Fruit fly (Drosophila melanogaster) whole organism, embryonic: ENCODE data around the gene CG10232.

Experiments
- CG12236 ChIP-seq: fragments of 200-800 bp; sonication (Bioruptor generic); optimal IDR thresholded peaks from 2 replicates; lab custom pipeline; 2016; ENCODE audit warnings: missing biosample characterization, missing genetic modification characterization
- Dek ChIP-seq: fragments of 200-800 bp; sonication (Bioruptor generic); optimal IDR thresholded peaks from 3 replicates; lab custom pipeline; 2019; ENCODE audit warnings: missing biosample characterization, mild to moderate bottlenecking, missing genetic modification characterization, moderate library complexity
- HLH4C ChIP-seq: fragments of 200-800 bp; sonication (Bioruptor generic); IDR thresholded peaks from 3 replicates; pipeline ENCODE4 v1.3.6; 2022; ENCODE audit warnings: missing biosample characterization, missing genetic modification characterization; ENCODE audit not compliant: partially characterized antibody
- HmgD ChIP-seq: fragments of 200-800 bp; sonication (Bioruptor generic); optimal IDR thresholded peaks from 3 replicates; lab custom pipeline; 2016; ENCODE audit warnings: missing biosample characterization, missing genetic modification characterization
- insv ChIP-seq, 2 experiments: fragments of 200-800 bp; sonication (Bioruptor generic); optimal IDR thresholded peaks; 3 replicates each; lab custom pipeline; 2016 to 2018; ENCODE audit warnings: missing biosample characterization in 2 of 2, missing genetic modification characterization in 2 of 2
- shn ChIP-seq: fragments of 200-800 bp; sonication (Bioruptor generic); optimal IDR thresholded peaks from 3 replicates; lab custom pipeline; 2016; ENCODE audit warnings: missing biosample characterization, missing genetic modification characterization

dm6 chr3R:23711195-23711594, 10.2 kb downstream of the CG10232 start, which contains the start of gene CG10300:
- no peak for TF ChIP-seq HLH4C
- TF ChIP-seq CG12236 (GFP tag; lab: Kevin White, UChicago), result no peak
- TF ChIP-seq Dek (tag; lab: Kevin White, UChicago), result no peak
- no peak for TF ChIP-seq HmgD (GFP tag; lab: Kevin White, UChicago)
- no peak for TF ChIP-seq insv (GFP tag; optimal IDR thresholded peaks at IDR 0.05; lab: Kevin White, UChicago)
- no peak for TF ChIP-seq shn
